Worm (Caenorhabditis elegans) whole organism, L4/young adult: ENCODE data around the gene nuo-3.

Experiments used
- dao-5 ChIP-seq: sonication (generic microtip); optimal IDR thresholded peaks from 2 replicates; lab custom pipeline; 2016; ENCODE audit warnings: missing genotype, missing genetic modification characterization, moderate library complexity, missing compliant biosample characterization
- him-1 ChIP-seq: sonication (generic microtip); optimal IDR thresholded peaks from 2 replicates; lab custom pipeline; 2016; ENCODE audit warnings: missing genotype, missing genetic modification reagents, missing genetic modification characterization, missing compliant biosample characterization

DNA sequence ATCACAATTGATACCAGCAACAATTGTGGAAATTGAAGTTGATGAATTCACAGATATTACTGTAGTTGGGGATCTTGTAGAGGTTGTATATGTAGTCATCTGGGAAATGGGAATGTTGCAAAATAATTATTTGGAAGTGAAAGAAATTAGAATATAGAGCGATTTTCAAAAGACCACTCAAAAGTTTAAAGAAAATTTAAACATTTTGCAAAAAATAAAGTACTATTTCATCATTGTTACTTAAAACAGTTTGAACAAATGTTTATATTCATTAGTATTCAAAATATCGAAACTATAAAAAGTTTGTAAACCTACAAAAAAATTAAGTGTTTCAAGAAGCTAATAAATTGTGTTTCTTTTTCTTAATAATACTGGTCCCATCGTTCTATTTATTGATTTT lies 18.9 kb upstream of the nuo-3 start, which contains the start of gene Y57G11C.46:
- no peak for TF ChIP-seq dao-5 (tag; lab: Kevin White, UChicago)
- no peak for TF ChIP-seq him-1 (tag; lab: Kevin White, UChicago)
